Fruit fly (Drosophila melanogaster): ENCODE results near the gene jp.

DNA sequence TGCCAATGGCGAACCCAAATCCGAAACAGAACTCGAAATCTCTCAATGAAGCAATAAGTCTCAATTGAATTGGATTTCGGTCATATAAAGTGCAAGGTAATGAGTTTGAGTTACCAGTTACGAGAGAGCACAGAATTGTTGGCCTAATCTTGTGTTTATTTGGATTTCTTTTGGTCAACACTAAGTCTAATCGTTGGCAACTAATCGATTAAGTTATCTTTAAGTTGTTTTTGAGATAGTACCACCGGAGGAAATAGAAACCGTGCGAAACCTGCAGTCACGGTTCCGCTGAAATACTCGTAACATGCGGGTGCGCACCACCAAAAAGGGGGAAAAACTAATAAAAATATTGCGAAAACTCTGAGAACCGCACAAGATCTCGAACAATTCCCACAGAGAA is 22.6 kb upstream of the jp start, which contains the start of gene CG3841:
- TF ChIP-seq CG2202 (tag; optimal IDR thresholded peaks at IDR 0.05) = no peak
- no peak for TF ChIP-seq Blimp-1 (GFP tag; optimal IDR thresholded peaks at IDR 0.05)
- no peak for TF ChIP-seq ac (GFP tag; optimal IDR thresholded peaks at IDR 0.05)
- TF ChIP-seq Xrp1 (GFP tag; IDR thresholded peaks at IDR 0.05) = no peak
- no peak for TF ChIP-seq Sry-δ (GFP tag; optimal IDR thresholded peaks at IDR 0.05)
- no peak for TF ChIP-seq cad (GFP tag; optimal IDR thresholded peaks at IDR 0.05)
- TF ChIP-seq CG4404 (GFP tag; IDR thresholded peaks at IDR 0.05) = no peak
- no peak for TF ChIP-seq sisA (GFP tag; IDR thresholded peaks at IDR 0.05)
- no peak for TF ChIP-seq Doc2 (GFP tag; IDR thresholded peaks at IDR 0.05)

Measured in whole organism, embryonic.